Fruit fly (Drosophila melanogaster): Measurements from ENCODE around the gene CG14933.

dm6 chr2L:11853130-11853529, 10.5 kb downstream of the CG14933 start, which contains the start of gene CG42751:
- no peak for TF ChIP-seq h (optimal IDR thresholded peaks at IDR 0.05)
- TF ChIP-seq psq (optimal IDR thresholded peaks at IDR 0.05) = no peak
- TF ChIP-seq ttk (optimal IDR thresholded peaks at IDR 0.05) = no peak
- TF ChIP-seq insv (optimal IDR thresholded peaks at IDR 0.05) = no peak

Data from Kc167 (cell line).